Worm (Caenorhabditis elegans): ENCODE results near the gene ZC317.2.

The ZC317.2 gene

DNA sequence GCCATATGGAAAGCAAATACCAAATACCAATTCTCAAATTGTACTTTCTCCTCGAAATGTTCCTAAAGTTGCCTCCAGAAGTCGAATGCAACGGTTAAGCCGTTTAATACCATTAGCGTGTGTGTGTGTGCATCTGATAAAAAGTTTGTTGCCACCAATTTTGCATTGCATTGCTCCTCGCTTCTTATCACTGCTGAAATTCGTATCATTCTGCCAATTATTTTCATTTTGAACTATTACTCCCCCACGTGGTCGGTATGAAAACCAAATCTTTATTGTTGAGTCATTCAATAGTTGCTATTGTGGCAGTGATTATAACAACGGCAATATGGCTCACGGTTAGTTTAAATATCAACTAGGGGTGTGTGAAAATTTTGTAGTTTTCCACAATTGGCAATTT is 30.3 kb downstream of the ZC317.2 start, which contains the start of gene T05C3.6:
Gene T05C3.6, plus strand, starts transcription at position 241 of the 400 bp plus-strand sequence.
- TF ChIP-seq mxl-3 (GFP tag; optimal IDR thresholded peaks at IDR 0.05) (peak; percentile 57), ceh-44 (GFP tag; IDR thresholded peaks at IDR 0.05) (no peak), T26A8.4 (GFP tag; IDR thresholded peaks at IDR 0.05) (no peak), daf-19 (GFP tag; conservative IDR thresholded peaks at IDR 0.05) (no peak), nhr-48 (tag; optimal IDR thresholded peaks at IDR 0.05) (no peak), nhr-28 (tag; optimal IDR thresholded peaks at IDR 0.05) (peak; percentile 66), ceh-20 (GFP tag; IDR thresholded peaks at IDR 0.05) (no peak), ZK337.2 (GFP tag; IDR thresholded peaks at IDR 0.05) (no peak), hlh-11 (tag; optimal IDR thresholded peaks at IDR 0.05) (no peak), daf-16 (GFP tag; optimal IDR thresholded peaks at IDR 0.05) (no peak), daf-16 (tag; optimal IDR thresholded peaks at IDR 0.05) (peak; percentile 84), ceh-32 (tag; optimal IDR thresholded peaks at IDR 0.05; ENCODE audit: poor library complexity) (no peak), spr-1 (tag; optimal IDR thresholded peaks at IDR 0.05) (no peak), lsy-2 (tag; optimal IDR thresholded peaks at IDR 0.05) (no peak), mep-1 (tag; optimal IDR thresholded peaks at IDR 0.05) (no peak), lin-15B (tag; optimal IDR thresholded peaks at IDR 0.05) (no peak), zip-2 (tag; optimal IDR thresholded peaks at IDR 0.05) (no peak), dpl-1 (GFP tag; optimal IDR thresholded peaks at IDR 0.05) (no peak), zfp-3 (GFP tag; conservative IDR thresholded peaks at IDR 0.05) (no peak), daf-8 (GFP tag; IDR thresholded peaks at IDR 0.05) (no peak), ces-1 (GFP tag; optimal IDR thresholded peaks at IDR 0.05) (no peak), fkh-10 (GFP tag; optimal IDR thresholded peaks at IDR 0.05) (no peak), daf-12 (tag; optimal IDR thresholded peaks at IDR 0.05) (no peak), mxl-2 (GFP tag; conservative IDR thresholded peaks at IDR 0.05) (no peak), D1046.2 (GFP tag; IDR thresholded peaks at IDR 0.05) (no peak), mdl-1 (tag; optimal IDR thresholded peaks at IDR 0.05) (peak in 1 of 2 experiments; percentile 64), hmg-1.1 (GFP tag; IDR thresholded peaks at IDR 0.05) (no peak), pqm-1 (tag; optimal IDR thresholded peaks at IDR 0.05) (peak; percentile 94), php-3 (GFP tag; IDR thresholded peaks at IDR 0.05) (0 out of 2 replicates have a peak, but pooled peaks have one; percentile 51), R02D3.7 (tag; optimal IDR thresholded peaks at IDR 0.05) (no peak), attf-4 (tag; optimal IDR thresholded peaks at IDR 0.05) (no peak)

DNA sequence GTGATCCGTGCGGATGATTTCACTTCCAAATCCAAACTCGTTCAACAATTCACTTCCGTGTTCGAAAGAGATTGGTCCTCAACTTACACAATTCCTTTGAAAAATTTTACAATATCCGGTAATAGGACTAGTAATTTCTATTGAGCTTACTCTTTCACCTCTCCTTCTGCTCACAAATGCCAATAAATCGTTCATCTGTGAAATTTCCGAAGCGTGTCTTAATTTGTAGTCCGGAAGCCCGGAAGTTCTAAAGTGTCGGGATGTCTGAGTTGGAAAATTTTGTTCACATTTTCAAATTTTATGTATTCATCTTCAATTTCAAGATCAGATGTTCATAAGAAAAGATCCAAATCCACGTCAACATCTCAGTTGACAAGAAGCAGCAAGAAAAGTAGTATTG is 33.5 kb downstream of the ZC317.2 start, which contains the start of gene T05C3.2:
Gene T05C3.2, plus strand, starts transcription at position 301 of the 400 bp plus-strand sequence.
- TF ChIP-seq egl-27 (tag; optimal IDR thresholded peaks at IDR 0.05), result no peak
- no peak for TF ChIP-seq zip-2 (tag; optimal IDR thresholded peaks at IDR 0.05)
- no peak for TF ChIP-seq zfp-3 (GFP tag; conservative IDR thresholded peaks at IDR 0.05)
- no peak for TF ChIP-seq dmd-8 (GFP tag; IDR thresholded peaks at IDR 0.05)
- no peak for TF ChIP-seq fkh-10 (GFP tag; optimal IDR thresholded peaks at IDR 0.05)
- TF ChIP-seq dpl-1 (GFP tag; optimal IDR thresholded peaks at IDR 0.05), result no peak
- TF ChIP-seq nhr-11 (tag; optimal IDR thresholded peaks at IDR 0.05), result no peak
- TF ChIP-seq skn-1 (tag; optimal IDR thresholded peaks at IDR 0.05), result no peak

DNA sequence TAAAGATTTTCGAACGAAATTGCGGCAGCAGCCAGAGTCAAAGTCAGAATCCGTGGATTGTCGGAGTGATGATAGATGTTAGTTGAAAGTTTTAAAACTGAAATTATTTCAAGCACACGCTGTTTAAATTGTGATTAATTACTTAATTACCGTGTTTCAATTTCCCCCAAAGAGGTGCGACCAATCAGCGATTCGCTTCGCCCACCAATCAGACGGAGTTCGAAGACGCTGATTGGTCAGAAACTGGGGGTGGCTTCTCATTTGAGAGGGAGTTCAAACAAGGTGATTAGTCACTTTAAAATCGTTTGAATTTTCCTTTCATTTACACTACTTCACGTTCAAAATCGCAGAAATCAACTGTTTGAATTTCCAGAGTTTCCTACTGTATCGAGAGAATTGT is 39.6 kb downstream of the ZC317.2 start:
- TF ChIP-seq F37D6.2 (tag; optimal IDR thresholded peaks at IDR 0.05), result no peak
- TF ChIP-seq unc-62 (GFP tag; optimal IDR thresholded peaks at IDR 0.05 in 1 of 2), result no peak
- TF ChIP-seq unc-62 (tag; optimal IDR thresholded peaks at IDR 0.05), result no peak
- TF ChIP-seq zag-1 (tag; optimal IDR thresholded peaks at IDR 0.05), result no peak
- no peak for TF ChIP-seq nhr-42 (GFP tag; IDR thresholded peaks at IDR 0.05)
- no peak for TF ChIP-seq hmg-1.1 (GFP tag; IDR thresholded peaks at IDR 0.05)
- no peak for TF ChIP-seq aha-1 (tag)
- TF ChIP-seq R02D3.7 (tag; optimal IDR thresholded peaks at IDR 0.05), result no peak
- TF ChIP-seq lin-1 (GFP tag; IDR thresholded peaks at IDR 0.05), result no peak
- no peak for TF ChIP-seq spr-3 (GFP tag; optimal IDR thresholded peaks at IDR 0.05)
- no peak for TF ChIP-seq nhr-102 (tag; optimal IDR thresholded peaks at IDR 0.05)
- TF ChIP-seq ZK337.2 (GFP tag; IDR thresholded peaks at IDR 0.05), result no peak
- TF ChIP-seq ceh-20 (GFP tag; IDR thresholded peaks at IDR 0.05), result no peak
- TF ChIP-seq lin-13 (GFP tag; optimal IDR thresholded peaks at IDR 0.05), result no peak
- TF ChIP-seq tag-97 (GFP tag; IDR thresholded peaks at IDR 0.05), result no peak
- no peak for TF ChIP-seq nhr-111 (GFP tag; optimal IDR thresholded peaks at IDR 0.05)
- TF ChIP-seq gei-8 (GFP tag; optimal IDR thresholded peaks at IDR 0.05), result no peak
- no peak for TF ChIP-seq snpc-4 (tag; optimal IDR thresholded peaks at IDR 0.05)
- no peak for TF ChIP-seq duxl-1 (tag; optimal IDR thresholded peaks at IDR 0.05; ENCODE audit: poor library complexity)
- no peak for TF ChIP-seq skn-1 (tag; optimal IDR thresholded peaks at IDR 0.05)

Data from whole organism, L4 larva.